Fruit fly (Drosophila melanogaster) whole organism, embryonic: ENCODE data around the gene CG31639.
A peak's percentile ranks its signal among the peaks of the same experiment; 100 is the strongest.

Source experiments
- Antp ChIP-seq: fragments of 200-800 bp; sonication (Bioruptor generic); optimal IDR thresholded peaks from 3 replicates; lab custom pipeline; 2016; ENCODE audit warnings: missing biosample characterization, missing genetic modification characterization
- B-H1 ChIP-seq: fragments of 200-800 bp; sonication (Bioruptor generic); IDR thresholded peaks from 3 replicates; pipeline ENCODE4 v1.3.6; 2022; ENCODE audit warnings: missing biosample characterization, missing genetic modification characterization
- C15 ChIP-seq: fragments of 200-800 bp; sonication (Bioruptor generic); IDR thresholded peaks from 3 replicates; pipeline ENCODE4 v1.3.6; 2022; ENCODE audit warnings: missing biosample characterization, missing genetic modification characterization
- CG10431 ChIP-seq: fragments of 200-800 bp; sonication (Bioruptor generic); optimal IDR thresholded peaks from 3 replicates; lab custom pipeline; 2018; ENCODE audit warnings: missing biosample characterization, mild to moderate bottlenecking, missing genetic modification characterization
- CG10565 ChIP-seq: fragments of 200-800 bp; sonication (Bioruptor generic); optimal IDR thresholded peaks from 3 replicates; lab custom pipeline; 2016; ENCODE audit warnings: missing biosample characterization, mild to moderate bottlenecking, missing genetic modification characterization
- CG10959 ChIP-seq: fragments of 200-800 bp; sonication (Bioruptor generic); IDR thresholded peaks from 2 replicates; pipeline ENCODE4 v1.3.6; 2022; ENCODE audit warnings: missing biosample characterization, missing genetic modification characterization
- CG12104 ChIP-seq: fragments of 200-800 bp; sonication (Bioruptor generic); optimal IDR thresholded peaks from 3 replicates; lab custom pipeline; 2016; ENCODE audit warnings: missing biosample characterization, missing genetic modification characterization
- CG12942 ChIP-seq: fragments of 200-800 bp; sonication (Bioruptor generic); optimal IDR thresholded peaks from 3 replicates; lab custom pipeline; 2016; ENCODE audit warnings: missing biosample characterization, missing genetic modification characterization
- CG13894 ChIP-seq: fragments of 200-800 bp; sonication (Bioruptor generic); optimal IDR thresholded peaks from 3 replicates; lab custom pipeline; 2018; ENCODE audit warnings: missing biosample characterization, mild to moderate bottlenecking, missing genetic modification characterization, moderate library complexity
- CG14860 ChIP-seq: fragments of 200-800 bp; sonication (Bioruptor generic); IDR thresholded peaks from 3 replicates; pipeline ENCODE4 v1.3.6; 2022; ENCODE audit warnings: missing biosample characterization, missing genetic modification characterization; ENCODE audit not compliant: partially characterized antibody
- CG15479 ChIP-seq: fragments of 200-800 bp; sonication (Bioruptor generic); optimal IDR thresholded peaks from 3 replicates; lab custom pipeline; 2019; ENCODE audit warnings: missing biosample characterization, mild to moderate bottlenecking, missing genetic modification characterization, moderate library complexity
- CG15696 ChIP-seq: fragments of 200-800 bp; sonication (Bioruptor generic); optimal IDR thresholded peaks from 2 replicates; lab custom pipeline; 2019; ENCODE audit warnings: missing biosample characterization, mild to moderate bottlenecking, missing genetic modification characterization, moderate library complexity
- CG16813 ChIP-seq: fragments of 200-800 bp; sonication (Bioruptor generic); IDR thresholded peaks from 3 replicates; pipeline ENCODE4 v1.3.6; 2022; ENCODE audit warnings: missing biosample characterization, missing genetic modification characterization; ENCODE audit not compliant: partially characterized antibody
- CG3281 ChIP-seq: fragments of 200-800 bp; sonication (Bioruptor generic); optimal IDR thresholded peaks from 3 replicates; lab custom pipeline; 2017; ENCODE audit warnings: missing biosample characterization, mild to moderate bottlenecking, missing genetic modification characterization
- CG33557 ChIP-seq: fragments of 200-800 bp; sonication (Bioruptor generic); optimal IDR thresholded peaks from 2 replicates; lab custom pipeline; 2019; ENCODE audit warnings: missing biosample characterization, mild to moderate bottlenecking, missing genetic modification characterization, moderate library complexity
- CG4424 ChIP-seq: fragments of 200-800 bp; sonication (Bioruptor generic); optimal IDR thresholded peaks from 3 replicates; lab custom pipeline; 2016; ENCODE audit warnings: missing biosample characterization, missing genetic modification characterization
- CG4617 ChIP-seq: fragments of 200-800 bp; sonication (Bioruptor generic); optimal IDR thresholded peaks from 3 replicates; lab custom pipeline; 2016; ENCODE audit warnings: missing biosample characterization, missing genetic modification characterization, borderline replicate concordance
- CG8359 ChIP-seq: fragments of 200-800 bp; sonication (Bioruptor generic); optimal IDR thresholded peaks from 2 replicates; lab custom pipeline; 2017; ENCODE audit warnings: missing biosample characterization, mild to moderate bottlenecking, missing genetic modification characterization, borderline replicate concordance
- Chrac-16 ChIP-seq: fragments of 200-800 bp; sonication (Bioruptor generic); optimal IDR thresholded peaks from 3 replicates; lab custom pipeline; 2016; ENCODE audit warnings: missing biosample characterization, missing genetic modification characterization
- CrebB ChIP-seq: fragments of 200-800 bp; sonication (Bioruptor generic); optimal IDR thresholded peaks from 3 replicates; lab custom pipeline; 2018; ENCODE audit warnings: missing biosample characterization, mild to moderate bottlenecking, missing genetic modification characterization
- HLHmδ ChIP-seq: fragments of 200-800 bp; sonication (Bioruptor generic); optimal IDR thresholded peaks from 2 replicates; lab custom pipeline; 2018; ENCODE audit warnings: missing biosample characterization, mild to moderate bottlenecking, missing genetic modification characterization, moderate library complexity
- Lpt ChIP-seq: fragments of >200 bp; optimal IDR thresholded peaks from 2 replicates; lab custom pipeline; 2018; ENCODE audit warnings: missing biosample characterization, missing genetic modification characterization
- NK7.1 ChIP-seq: fragments of 200-800 bp; sonication (Bioruptor generic); optimal IDR thresholded peaks from 3 replicates; lab custom pipeline; 2016; ENCODE audit warnings: missing biosample characterization, missing genetic modification characterization
- NfI ChIP-seq: fragments of 200-800 bp; sonication (Bioruptor generic); optimal IDR thresholded peaks from 3 replicates; lab custom pipeline; 2018; ENCODE audit warnings: missing biosample characterization, mild to moderate bottlenecking, missing genetic modification characterization, moderate library complexity
- Scr ChIP-seq: fragments of 200-800 bp; sonication (Bioruptor generic); IDR thresholded peaks from 2 replicates; pipeline ENCODE4 v1.3.6; 2022; ENCODE audit warnings: missing biosample characterization, missing genetic modification characterization; ENCODE audit not compliant: partially characterized antibody
- Side ChIP-seq: fragments of 200-800 bp; sonication (Bioruptor generic); optimal IDR thresholded peaks from 2 replicates; lab custom pipeline; 2016; ENCODE audit warnings: missing biosample characterization, missing genetic modification characterization
- Sox100B ChIP-seq: fragments of 200-800 bp; sonication (Bioruptor generic); optimal IDR thresholded peaks from 3 replicates; lab custom pipeline; 2018; ENCODE audit warnings: missing biosample characterization, mild to moderate bottlenecking, missing genetic modification characterization
- ato ChIP-seq: fragments of 200-800 bp; sonication (Bioruptor generic); IDR thresholded peaks from 2 replicates; pipeline ENCODE4 v1.3.6; 2022; ENCODE audit warnings: missing biosample characterization, missing genetic modification characterization; ENCODE audit not compliant: partially characterized antibody
- chm ChIP-seq: fragments of 200-800 bp; sonication (Bioruptor generic); IDR thresholded peaks from 2 replicates; pipeline ENCODE4 v1.3.6; 2022; ENCODE audit warnings: missing biosample characterization, missing genetic modification characterization
- ci ChIP-seq: fragments of 200-800 bp; sonication (Bioruptor generic); IDR thresholded peaks from 3 replicates; pipeline ENCODE4 v1.3.6; 2022; ENCODE audit warnings: missing biosample characterization, missing genetic modification characterization
- crol ChIP-seq: fragments of 200-800 bp; sonication (Bioruptor generic); IDR thresholded peaks from 2 replicates; pipeline ENCODE4 v1.3.6; 2022; ENCODE audit warnings: missing biosample characterization, missing genetic modification characterization
- dan ChIP-seq: fragments of 200-800 bp; sonication (Bioruptor generic); IDR thresholded peaks from 2 replicates; pipeline ENCODE4 v1.3.6; 2022; ENCODE audit warnings: missing biosample characterization, missing genetic modification characterization
- exex ChIP-seq: fragments of 200-800 bp; sonication (Bioruptor generic); optimal IDR thresholded peaks from 4 replicates; lab custom pipeline; 2018; ENCODE audit warnings: missing biosample characterization, mild to moderate bottlenecking, missing genetic modification characterization, moderate library complexity
- fd102C ChIP-seq: fragments of 200-800 bp; sonication (Bioruptor generic); optimal IDR thresholded peaks from 2 replicates; lab custom pipeline; 2018; ENCODE audit warnings: missing biosample characterization, mild to moderate bottlenecking, missing genetic modification characterization, moderate library complexity
- hb ChIP-seq: fragments of 200-800 bp; sonication (Bioruptor generic); IDR thresholded peaks from 3 replicates; pipeline ENCODE4 v1.3.6; 2022; ENCODE audit warnings: missing biosample characterization, missing genetic modification characterization; ENCODE audit not compliant: partially characterized antibody
- insv ChIP-seq, 2 experiments: fragments of 200-800 bp; sonication (Bioruptor generic); optimal IDR thresholded peaks; 3 replicates each; lab custom pipeline; 2016 to 2018; ENCODE audit warnings: missing biosample characterization in 2 of 2, missing genetic modification characterization in 2 of 2
- jumu ChIP-seq: fragments of 200-800 bp; sonication (Bioruptor generic); optimal IDR thresholded peaks from 3 replicates; lab custom pipeline; 2016; ENCODE audit warnings: missing biosample characterization, missing genetic modification characterization
- lmd ChIP-seq: fragments of 200-800 bp; sonication (Bioruptor generic); IDR thresholded peaks from 2 replicates; pipeline ENCODE4 v1.3.6; 2022; ENCODE audit warnings: missing biosample characterization, missing genetic modification characterization
- nerfin-1 ChIP-seq: fragments of 200-800 bp; sonication (Bioruptor generic); optimal IDR thresholded peaks from 3 replicates; lab custom pipeline; 2019; ENCODE audit warnings: missing biosample characterization, mild to moderate bottlenecking, missing genetic modification characterization, moderate library complexity
- onecut ChIP-seq: fragments of 200-800 bp; sonication (Bioruptor generic); IDR thresholded peaks from 2 replicates; pipeline ENCODE4 v1.3.6; 2022; ENCODE audit warnings: missing biosample characterization, missing genetic modification characterization
- p53 ChIP-seq: fragments of 200-800 bp; sonication (Bioruptor generic); optimal IDR thresholded peaks from 2 replicates; lab custom pipeline; 2016; ENCODE audit warnings: missing biosample characterization, missing genetic modification characterization
- pzg ChIP-seq: fragments of 200-800 bp; sonication (Bioruptor generic); optimal IDR thresholded peaks from 3 replicates; lab custom pipeline; 2018; ENCODE audit warnings: missing biosample characterization, mild to moderate bottlenecking, missing genetic modification characterization, moderate library complexity
- run ChIP-seq: fragments of 200-800 bp; sonication (Bioruptor generic); optimal IDR thresholded peaks from 3 replicates; lab custom pipeline; 2018; ENCODE audit warnings: missing biosample characterization, mild to moderate bottlenecking, missing genetic modification characterization
- sc ChIP-seq, 3 experiments: fragments of >200 bp in 2 of 3; fragments of 200-800 bp in 1 of 3; sonication (Bioruptor generic) in 1 of 3; optimal IDR thresholded peaks; 2 replicates in 2 of 3; 3 replicates in 1 of 3; lab custom pipeline; 2017; ENCODE audit warnings: mild to moderate bottlenecking in 1 of 3, missing biosample characterization in 1 of 3, missing genetic modification characterization in 1 of 3, missing genetic modification reagents in 1 of 3
- sd ChIP-seq: fragments of 200-800 bp; sonication (Bioruptor generic); optimal IDR thresholded peaks from 3 replicates; lab custom pipeline; 2018; ENCODE audit warnings: missing biosample characterization, mild to moderate bottlenecking, missing genetic modification characterization, moderate library complexity
- sens ChIP-seq: fragments of 200-800 bp; sonication (Bioruptor generic); peaks from one replicate; lab custom pipeline; 2016; ENCODE audit warnings: missing biosample characterization, missing genetic modification characterization
- sug ChIP-seq: fragments of 200-800 bp; optimal IDR thresholded peaks from 2 replicates; lab custom pipeline; 2019; ENCODE audit warnings: missing biosample characterization, mild to moderate bottlenecking, missing genetic modification characterization, moderate library complexity
- twi ChIP-seq: fragments of 200-800 bp; optimal IDR thresholded peaks from 2 replicates; lab custom pipeline; 2019; ENCODE audit warnings: missing biosample characterization, mild to moderate bottlenecking, missing genetic modification characterization, moderate library complexity
- zfh1 ChIP-seq: fragments of 200-800 bp; sonication (Bioruptor generic); IDR thresholded peaks from 3 replicates; pipeline ENCODE4 v1.3.6; 2022; ENCODE audit warnings: missing biosample characterization, missing genetic modification characterization

CG31639 gene

dm6 chr2L:6178118-6178739 lies 23.3 kb upstream of the CG31639 start (continued):
- peak; percentile 8 for TF ChIP-seq run (tag; lab: Kevin White, UChicago)
- peak; percentile 75 for TF ChIP-seq sd
- no peak for TF ChIP-seq CG3281 (GFP tag; lab: Kevin White, UChicago)
- no peak for TF ChIP-seq CG10565 (GFP tag; lab: Kevin White, UChicago)
- TF ChIP-seq Antp = no peak
- peak; percentile 91 for TF ChIP-seq sug (tag; lab: Kevin White, UChicago)
- TF ChIP-seq HLHmδ (GFP tag; lab: Kevin White, UChicago) = peak; percentile 2
- no peak for TF ChIP-seq CG12942 (GFP tag; lab: Kevin White, UChicago)
- TF ChIP-seq ci (GFP tag; lab: Robert Waterston, UW) = 0 out of 3 replicates have a peak, but pooled peaks have one; percentile 29
- peak; percentile 67; the same call in 1 of the 2 replicates for TF ChIP-seq crol (GFP tag; lab: Robert Waterston, UW)
- TF ChIP-seq CG4424 = no peak
- no peak for TF ChIP-seq nerfin-1
- TF ChIP-seq NK7.1 (GFP tag; lab: Kevin White, UChicago) = no peak
- TF ChIP-seq hb = no peak
- no peak for TF ChIP-seq insv (GFP tag; optimal IDR thresholded peaks at IDR 0.05; lab: Kevin White, UChicago)
- TF ChIP-seq Sox100B (GFP tag; lab: Kevin White, UChicago) = no peak
- no peak for TF ChIP-seq jumu (GFP tag; lab: Kevin White, UChicago)
- TF ChIP-seq CG13894 = no peak
- no peak for TF ChIP-seq Chrac-16 (GFP tag; lab: Kevin White, UChicago)
- TF ChIP-seq C15 (GFP tag; lab: Robert Waterston, UW) = no peak
- TF ChIP-seq B-H1 = no peak
- no peak for TF ChIP-seq Side (GFP tag; lab: Kevin White, UChicago)
- no peak for TF ChIP-seq CG4617 (GFP tag; lab: Kevin White, UChicago)
- TF ChIP-seq p53 = no peak
- TF ChIP-seq CG10431 (GFP tag; lab: Kevin White, UChicago) = no peak
- TF ChIP-seq CG10959 = no peak
- TF ChIP-seq onecut = no peak
- TF ChIP-seq CrebB (tag; lab: Kevin White, UChicago) = no peak
- TF ChIP-seq CG12104 (GFP tag; lab: Kevin White, UChicago) = no peak

- TF ChIP-seq zfh1 (GFP tag; lab: Robert Waterston, UW) = 0 out of 3 replicates have a peak, but pooled peaks have one; percentile 9
- 0 out of 2 replicates have a peak, but pooled peaks have one; percentile 12 for TF ChIP-seq Scr (GFP tag; lab: Robert Waterston, UW)
- TF ChIP-seq fd102C (GFP tag; lab: Kevin White, UChicago) = peak; percentile 56
- no peak for TF ChIP-seq exex (tag; lab: Kevin White, UChicago)
- TF ChIP-seq sens (GFP tag; lab: Kevin White, UChicago) = peak; percentile 66
- no peak for TF ChIP-seq dan (GFP tag; lab: Robert Waterston, UW)
- peak; percentile 97 for TF ChIP-seq CG15479 (GFP tag; lab: Kevin White, UChicago)
- no peak for TF ChIP-seq Lpt (GFP tag; lab: Kevin White, UChicago)
- TF ChIP-seq CG16813 = 0 out of 3 replicates have a peak, but pooled peaks have one; percentile 33
- peak; percentile 28 for TF ChIP-seq twi (tag; lab: Kevin White, UChicago)
- peak; percentile 31 for TF ChIP-seq CG8359 (GFP tag; lab: Kevin White, UChicago)
- no peak for TF ChIP-seq ato (GFP tag; lab: Robert Waterston, UW)
- TF ChIP-seq sc (optimal IDR thresholded peaks at IDR 0.05; lab: Kevin White, UChicago) = no peak
- no peak for TF ChIP-seq sc (GFP tag; optimal IDR thresholded peaks at IDR 0.05; lab: Kevin White, UChicago)
- no peak for TF ChIP-seq pzg
- peak; percentile 7 for TF ChIP-seq CG33557 (GFP tag; lab: Kevin White, UChicago)
- peak; percentile 55 for TF ChIP-seq CG15696 (tag; lab: Kevin White, UChicago)
- peak; percentile 33; the same call in 1 of the 3 replicates for TF ChIP-seq CG14860
- no peak for TF ChIP-seq lmd (GFP tag; lab: Robert Waterston, UW)
- TF ChIP-seq chm (GFP tag; lab: Robert Waterston, UW) = no peak
- no peak for TF ChIP-seq NfI (GFP tag; lab: Kevin White, UChicago)
- TF ChIP-seq, all 482 proteins: peak for 11
These were observed 22.2 kb upstream of the CG31639 start for dm6 chr2L:6177141-6177540.
